Worm (Caenorhabditis elegans) whole organism, L4 larva: ENCODE data around the gene elo-3.

Experiments used
- F26F4.8 ChIP-seq: fragments of 200-800 bp; sonication (Bioruptor generic); conservative IDR thresholded peaks from 2 replicates; pipeline ENCODE4 v1.3.6; 2022; ENCODE audit warnings: missing genetic modification characterization, missing compliant biosample characterization
- F37D6.2 ChIP-seq: sonication (generic microtip); optimal IDR thresholded peaks from 2 replicates; lab custom pipeline; 2016; ENCODE audit warnings: mild to moderate bottlenecking, missing genetic modification characterization, missing compliant biosample characterization
- T20F7.1 ChIP-seq: fragments of 200-800 bp; sonication (Bioruptor generic); optimal IDR thresholded peaks from 2 replicates; lab custom pipeline; 2018; ENCODE audit warnings: mild to moderate bottlenecking, missing genetic modification characterization, missing compliant biosample characterization
- T26A8.4 ChIP-seq: fragments of 200-800 bp; sonication (Bioruptor generic); IDR thresholded peaks from 2 replicates; pipeline ENCODE4 v1.3.6; 2022; ENCODE audit warnings: missing genetic modification characterization, missing compliant biosample characterization
- Y105C5A.15 ChIP-seq: fragments of 200-800 bp; sonication (Bioruptor generic); IDR thresholded peaks from 2 replicates; pipeline ENCODE4 v1.3.6; 2022; ENCODE audit warnings: missing genetic modification characterization, missing compliant biosample characterization
- ZK546.5 ChIP-seq, 2 experiments: sonication (generic microtip); optimal IDR thresholded peaks; 2 replicates each; lab custom pipeline; 2017; ENCODE audit warnings: missing biosample characterization in 2 of 2, missing genetic modification characterization in 2 of 2
- aha-1 ChIP-seq: fragments of 150-350 bp; peaks from one replicate; lab custom pipeline; 2014; ENCODE audit warnings: missing biosample characterization, missing genetic modification characterization
- ceh-20 ChIP-seq: fragments of 200-800 bp; sonication (Bioruptor generic); IDR thresholded peaks from 2 replicates; pipeline ENCODE4 v1.3.6; 2022; ENCODE audit warnings: missing genetic modification reagents, missing genetic modification characterization, missing compliant biosample characterization
- ceh-44 ChIP-seq: fragments of 200-800 bp; sonication (Bioruptor generic); IDR thresholded peaks from 2 replicates; pipeline ENCODE4 v1.3.6; 2022; ENCODE audit warnings: missing genetic modification reagents, missing genetic modification characterization, missing compliant biosample characterization
- ces-1 ChIP-seq: fragments of 150-350 bp; sonication (generic microtip); optimal IDR thresholded peaks from 4 replicates; lab custom pipeline; 2014; ENCODE audit warnings: missing biosample characterization, missing genetic modification reagents, missing genetic modification characterization
- ctbp-1 ChIP-seq: fragments of 200-800 bp; sonication (Bioruptor generic); IDR thresholded peaks from 2 replicates; pipeline ENCODE4 v1.3.6; 2022; ENCODE audit warnings: missing genetic modification reagents, missing genetic modification characterization, missing compliant biosample characterization
- daf-19 ChIP-seq: fragments of 200-800 bp; sonication (Bioruptor generic); conservative IDR thresholded peaks from 2 replicates; pipeline ENCODE4 v1.3.6; 2022; ENCODE audit warnings: missing genetic modification characterization, missing compliant biosample characterization
- dmd-8 ChIP-seq: fragments of 200-800 bp; sonication (Bioruptor generic); IDR thresholded peaks from 2 replicates; pipeline ENCODE4 v1.3.6; 2022; ENCODE audit warnings: missing genetic modification characterization, missing compliant biosample characterization
- dve-1 ChIP-seq: sonication (generic microtip); optimal IDR thresholded peaks from 2 replicates; lab custom pipeline; 2017; ENCODE audit warnings: antibody characterized with exemption, mild to moderate bottlenecking, missing genetic modification characterization, missing compliant biosample characterization; ENCODE audit not compliant: insufficient read depth
- egl-27 ChIP-seq: sonication (generic microtip); optimal IDR thresholded peaks from 3 replicates; lab custom pipeline; 2017; ENCODE audit warnings: missing biosample characterization, missing genetic modification reagents, missing genetic modification characterization
- fos-1 ChIP-seq: fragments of 150-350 bp; optimal IDR thresholded peaks from 2 replicates; lab custom pipeline; 2014; ENCODE audit warnings: missing biosample characterization, missing genetic modification characterization
- hif-1 ChIP-seq, 2 experiments: sonication (generic microtip); optimal IDR thresholded peaks; 2 replicates each; lab custom pipeline; 2016 to 2017; ENCODE audit warnings: missing compliant biosample characterization in 2 of 2, missing genetic modification characterization in 2 of 2, missing genetic modification reagents in 2 of 2, missing genotype in 2 of 2, mild to moderate bottlenecking in 1 of 2
- hlh-11 ChIP-seq: fragments of 200-800 bp; sonication (Bioruptor generic); optimal IDR thresholded peaks from 2 replicates; lab custom pipeline; 2018; ENCODE audit warnings: mild to moderate bottlenecking, missing genetic modification characterization, missing compliant biosample characterization
- hlh-30 ChIP-seq: sonication (generic microtip); optimal IDR thresholded peaks from 2 replicates; lab custom pipeline; 2017; ENCODE audit warnings: antibody characterized with exemption, mild to moderate bottlenecking, missing genetic modification characterization, missing compliant biosample characterization; ENCODE audit not compliant: insufficient read depth
- hmg-1.1 ChIP-seq: fragments of 200-800 bp; sonication (Bioruptor generic); IDR thresholded peaks from 2 replicates; pipeline ENCODE4 v1.3.6; 2022; ENCODE audit warnings: missing genetic modification reagents, missing genetic modification characterization, missing compliant biosample characterization
- jun-1 ChIP-seq: fragments of 150-350 bp; optimal IDR thresholded peaks from 2 replicates; lab custom pipeline; 2014; ENCODE audit warnings: missing biosample characterization, missing genetic modification reagents, missing genetic modification characterization
- lin-29 ChIP-seq: fragments of 200-800 bp; sonication (Bioruptor generic); IDR thresholded peaks from 2 replicates; pipeline ENCODE4 v1.3.6; 2022; ENCODE audit warnings: missing genetic modification reagents, missing genetic modification characterization, missing compliant biosample characterization
- lin-38 ChIP-seq: fragments of 200-800 bp; sonication (Bioruptor generic); IDR thresholded peaks from 2 replicates; pipeline ENCODE4 v1.3.6; 2022; ENCODE audit warnings: missing genetic modification reagents, missing genetic modification characterization, missing compliant biosample characterization
- mdl-1 ChIP-seq, 2 experiments: fragments of 150-350 bp in 1 of 2; sonication (generic microtip) in 1 of 2; optimal IDR thresholded peaks; 2 replicates each; lab custom pipeline; 2014 to 2017; ENCODE audit warnings: missing biosample characterization in 2 of 2, missing genetic modification characterization in 2 of 2
- mep-1 ChIP-seq: fragments of 150-350 bp; sonication (generic microtip); optimal IDR thresholded peaks from 3 replicates; lab custom pipeline; 2014; ENCODE audit warnings: missing biosample characterization, missing genetic modification characterization
- mxl-3 ChIP-seq: fragments of 200-800 bp; sonication (Bioruptor generic); optimal IDR thresholded peaks from 2 replicates; lab custom pipeline; 2018; ENCODE audit warnings: mild to moderate bottlenecking, missing genetic modification characterization, missing compliant biosample characterization
- nhr-11 ChIP-seq: fragments of 150-350 bp; optimal IDR thresholded peaks from 2 replicates; lab custom pipeline; 2014; ENCODE audit warnings: missing biosample characterization, missing genetic modification characterization
- nhr-42 ChIP-seq: fragments of 200-800 bp; sonication (Bioruptor generic); IDR thresholded peaks from 2 replicates; pipeline ENCODE4 v1.3.6; 2022; ENCODE audit warnings: missing genetic modification characterization, missing compliant biosample characterization
- nhr-48 ChIP-seq: sonication (generic microtip); optimal IDR thresholded peaks from 2 replicates; lab custom pipeline; 2016; ENCODE audit warnings: mild to moderate bottlenecking, missing genetic modification characterization, missing compliant biosample characterization
- nhr-76 ChIP-seq: fragments of 150-350 bp; optimal IDR thresholded peaks from 2 replicates; lab custom pipeline; 2014; ENCODE audit warnings: missing biosample characterization, missing genetic modification characterization
- php-3 ChIP-seq: fragments of 200-800 bp; sonication (Bioruptor generic); IDR thresholded peaks from 2 replicates; pipeline ENCODE4 v1.3.6; 2022; ENCODE audit warnings: missing genetic modification reagents, missing genetic modification characterization, missing compliant biosample characterization
- skn-1 ChIP-seq: fragments of 150-350 bp; optimal IDR thresholded peaks from 2 replicates; lab custom pipeline; 2014; ENCODE audit warnings: missing biosample characterization, missing genetic modification characterization
- snpc-1.2 ChIP-seq: fragments of 200-800 bp; sonication (Bioruptor generic); IDR thresholded peaks from 2 replicates; pipeline ENCODE4 v1.3.6; 2022; ENCODE audit warnings: missing genetic modification reagents, missing genetic modification characterization, missing compliant biosample characterization
- spr-3 ChIP-seq: fragments of 200-800 bp; sonication (Bioruptor generic); optimal IDR thresholded peaks from 2 replicates; lab custom pipeline; 2018; ENCODE audit warnings: mild to moderate bottlenecking, missing genetic modification characterization, missing compliant biosample characterization
- tag-97 ChIP-seq: fragments of 200-800 bp; sonication (Bioruptor generic); IDR thresholded peaks from 2 replicates; pipeline ENCODE4 v1.3.6; 2022; ENCODE audit warnings: missing genetic modification characterization, missing compliant biosample characterization
- tra-1 ChIP-seq: fragments of 200-800 bp; sonication (Bioruptor generic); IDR thresholded peaks from 2 replicates; pipeline ENCODE4 v1.3.6; 2022; ENCODE audit warnings: missing genetic modification reagents, missing genetic modification characterization, missing compliant biosample characterization
- vab-7 ChIP-seq: fragments of 200-800 bp; sonication (Bioruptor generic); IDR thresholded peaks from 2 replicates; pipeline ENCODE4 v1.3.6; 2022; ENCODE audit warnings: missing genetic modification reagents, missing genetic modification characterization, missing compliant biosample characterization
- zfp-2 ChIP-seq: sonication (generic microtip); optimal IDR thresholded peaks from 2 replicates; lab custom pipeline; 2016; ENCODE audit warnings: mild to moderate bottlenecking, missing genetic modification characterization, missing compliant biosample characterization
- ztf-11 ChIP-seq: fragments of 150-350 bp; optimal IDR thresholded peaks from 2 replicates; lab custom pipeline; 2014; ENCODE audit warnings: missing biosample characterization, missing genetic modification characterization

The elo-3 gene

DNA sequence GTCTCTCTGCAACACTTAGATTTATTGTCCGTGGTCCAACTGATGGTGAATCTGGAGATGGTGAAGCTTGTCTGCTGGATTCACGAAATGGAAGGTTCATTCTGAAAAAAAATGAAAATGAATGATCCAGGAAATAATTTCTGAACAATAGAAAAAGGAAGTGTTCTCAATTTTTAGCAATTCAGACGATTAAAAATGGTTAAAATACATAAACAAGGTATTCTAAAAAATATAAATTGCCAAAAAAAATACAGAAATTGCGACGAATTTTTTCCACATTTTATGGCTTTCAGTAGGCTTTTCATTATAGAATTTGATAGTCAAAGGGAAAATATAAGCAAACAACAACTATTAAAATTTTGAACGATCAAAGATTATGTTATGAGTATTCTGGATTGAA lies 25.6 kb downstream of the elo-3 start, which contains the start of gene glb-2:
Gene glb-2, minus strand, starts transcription at position 101 of the 400 bp plus-strand sequence.
- TF ChIP-seq nhr-11 (tag; lab: Kevin White, UChicago) (no peak), mep-1 (tag; lab: Kevin White, UChicago) (no peak), spr-3 (no peak), tag-97 (GFP tag; lab: Robert Waterston, UW) (no peak), lin-29 (GFP tag; lab: Robert Waterston, UW) (no peak), nhr-42 (no peak), ZK546.5 (tag; optimal IDR thresholded peaks at IDR 0.05; lab: Kevin White, UChicago) (no peak), T20F7.1 (GFP tag; lab: Kevin White, UChicago) (no peak), lin-38 (GFP tag; lab: Robert Waterston, UW) (no peak), zfp-2 (tag; lab: Kevin White, UChicago) (no peak), F37D6.2 (tag; lab: Kevin White, UChicago) (no peak), Y105C5A.15 (GFP tag; lab: Robert Waterston, UW) (no peak)
- TF ChIP-seq, all 104 proteins: peak for 0

ce11 chrIV:7274969-7275548 lies 37.5 kb downstream of the elo-3 start:
- TF ChIP-seq nhr-11 (tag; lab: Kevin White, UChicago) (no peak), vab-7 (peak; percentile 70), hmg-1.1 (GFP tag; lab: Robert Waterston, UW) (no peak), mxl-3 (GFP tag; lab: Kevin White, UChicago) (no peak), hlh-30 (tag; lab: Kevin White, UChicago) (peak; percentile 26), egl-27 (tag; lab: Kevin White, UChicago) (no peak), fos-1 (tag; lab: Kevin White, UChicago) (no peak), nhr-76 (tag; lab: Kevin White, UChicago) (no peak), lin-29 (GFP tag; lab: Robert Waterston, UW) (no peak), T20F7.1 (GFP tag; lab: Kevin White, UChicago) (no peak), mdl-1 (tag; optimal IDR thresholded peaks at IDR 0.05; lab: Kevin White, UChicago) (no peak), dve-1 (tag; lab: Kevin White, UChicago) (no peak), ceh-20 (no peak), hif-1 (tag; optimal IDR thresholded peaks at IDR 0.05; lab: Kevin White, UChicago) (no peak), ces-1 (peak; percentile 33), tra-1 (no peak), ctbp-1 (GFP tag; lab: Robert Waterston, UW) (no peak), T26A8.4 (GFP tag; lab: Robert Waterston, UW) (no peak), ceh-44 (no peak), hlh-11 (no peak), nhr-42 (no peak), daf-19 (no peak), php-3 (no peak), F26F4.8 (GFP tag; lab: Robert Waterston, UW) (0 out of 2 replicates have a peak, but pooled peaks have one; percentile 33), jun-1 (no peak), tag-97 (GFP tag; lab: Robert Waterston, UW) (no peak), snpc-1.2 (GFP tag; lab: Robert Waterston, UW) (peak; percentile 85), skn-1 (tag; lab: Kevin White, UChicago) (no peak), nhr-48 (tag; lab: Kevin White, UChicago) (no peak), aha-1 (tag; lab: Kevin White, UChicago) (peak; percentile 44), ztf-11 (tag; lab: Kevin White, UChicago) (no peak), dmd-8 (0 out of 2 replicates have a peak, but pooled peaks have one; percentile 58)
